Worm (Caenorhabditis elegans) whole organism, L1 larva: Measurements from ENCODE around the gene abts-2.
A peak's percentile ranks its signal among the peaks of the same experiment; 100 is the strongest.

ENCODE experiments used
- C16A3.4 ChIP-seq: fragments of 150-350 bp; optimal IDR thresholded peaks from 2 replicates; lab custom pipeline; 2014; ENCODE audit warnings: missing biosample characterization, missing genetic modification characterization
- F16B12.6 ChIP-seq: fragments of 150-350 bp; optimal IDR thresholded peaks from 2 replicates; lab custom pipeline; 2014; ENCODE audit warnings: missing biosample characterization, missing genetic modification characterization
- aha-1 ChIP-seq: fragments of 150-350 bp; optimal IDR thresholded peaks from 2 replicates; lab custom pipeline; 2014; ENCODE audit warnings: missing biosample characterization, missing genetic modification characterization
- alr-1 ChIP-seq: fragments of 200-800 bp; sonication (Bioruptor generic); optimal IDR thresholded peaks from 2 replicates; lab custom pipeline; 2018; ENCODE audit warnings: borderline replicate concordance, mild to moderate bottlenecking, missing genetic modification characterization, missing compliant biosample characterization
- aly-2 ChIP-seq: fragments of 150-350 bp; optimal IDR thresholded peaks from 2 replicates; lab custom pipeline; 2014; ENCODE audit warnings: missing biosample characterization, missing genetic modification characterization
- blmp-1 ChIP-seq: fragments of 150-350 bp; optimal IDR thresholded peaks from 2 replicates; lab custom pipeline; 2014; ENCODE audit warnings: missing biosample characterization, missing genetic modification characterization
- ceh-8 ChIP-seq: fragments of 200-800 bp; sonication (Bioruptor generic); optimal IDR thresholded peaks from 2 replicates; lab custom pipeline; 2018; ENCODE audit warnings: mild to moderate bottlenecking, missing genetic modification characterization, moderate library complexity, missing compliant biosample characterization
- ceh-82 ChIP-seq, 3 experiments: fragments of 150-350 bp in 1 of 3; sonication (generic microtip) in 2 of 3; optimal IDR thresholded peaks; 2 replicates each; lab custom pipeline; 2014 to 2017; ENCODE audit warnings: missing biosample characterization in 3 of 3, missing genetic modification characterization in 3 of 3
- ceh-90 ChIP-seq: sonication (generic microtip); optimal IDR thresholded peaks from 2 replicates; lab custom pipeline; 2016; ENCODE audit warnings: missing genetic modification characterization, missing compliant biosample characterization
- dpl-1 ChIP-seq, 3 experiments: fragments of 150-350 bp in 2 of 3; sonication (generic microtip) in 1 of 3; optimal IDR thresholded peaks; 2 replicates each; lab custom pipeline; 2014 to 2017; ENCODE audit warnings: missing biosample characterization in 3 of 3, missing genetic modification characterization in 3 of 3, missing genetic modification reagents in 3 of 3
- dsc-1 ChIP-seq: sonication (generic microtip); optimal IDR thresholded peaks from 2 replicates; lab custom pipeline; 2016; ENCODE audit warnings: mild to moderate bottlenecking, missing genetic modification characterization, missing compliant biosample characterization
- efl-1 ChIP-seq, 4 experiments: fragments of 150-350 bp; optimal IDR thresholded peaks in 3 of 4; peaks in 1 of 4; 1 replicate in 1 of 4; 2 replicates in 3 of 4; lab custom pipeline; 2014; ENCODE audit warnings: missing biosample characterization in 2 of 4, missing genetic modification characterization in 2 of 4, missing genetic modification reagents in 2 of 4
- efl-3 ChIP-seq: fragments of 200-800 bp; sonication (Bioruptor generic); optimal IDR thresholded peaks from 2 replicates; lab custom pipeline; 2018; ENCODE audit warnings: mild to moderate bottlenecking, missing genetic modification characterization, missing compliant biosample characterization
- egl-27 ChIP-seq, 2 experiments: fragments of 150-350 bp in 1 of 2; sonication (generic microtip); optimal IDR thresholded peaks; 3 replicates each; lab custom pipeline; 2017 to 2018; ENCODE audit warnings: missing biosample characterization in 2 of 2, missing genetic modification characterization in 2 of 2, missing genetic modification reagents in 2 of 2
- elt-2 ChIP-seq: sonication (generic microtip); optimal IDR thresholded peaks from 2 replicates; lab custom pipeline; 2016; ENCODE audit warnings: missing genetic modification characterization, mild to moderate bottlenecking, inconsistent platforms, missing compliant biosample characterization, missing genetic modification reagents
- elt-3 ChIP-seq, 6 experiments: fragments of 150-350 bp in 1 of 6; sonication (generic microtip); optimal IDR thresholded peaks; 2 replicates each; lab custom pipeline; 2017 to 2018; ENCODE audit warnings: missing biosample characterization in 6 of 6, missing genetic modification characterization in 6 of 6, inconsistent platforms in 1 of 6
- fkh-10 ChIP-seq: sonication (generic microtip); optimal IDR thresholded peaks from 2 replicates; lab custom pipeline; 2017; ENCODE audit warnings: missing biosample characterization, missing genetic modification reagents, missing genetic modification characterization
- fkh-4 ChIP-seq: sonication (generic microtip); optimal IDR thresholded peaks from 2 replicates; lab custom pipeline; 2016; ENCODE audit warnings: missing compliant biosample characterization, missing genetic modification characterization, borderline replicate concordance
- hpl-2 ChIP-seq: fragments of 150-350 bp; optimal IDR thresholded peaks from 2 replicates; lab custom pipeline; 2014; ENCODE audit warnings: missing biosample characterization, missing genetic modification reagents, missing genetic modification characterization
- isw-1 ChIP-seq: fragments of 200-800 bp; sonication (Bioruptor generic); IDR thresholded peaks from 2 replicates; pipeline ENCODE4 v1.3.6; 2022; ENCODE audit warnings: missing genetic modification characterization, missing compliant biosample characterization
- lin-14 ChIP-seq: fragments of 200-800 bp; sonication (Bioruptor generic); optimal IDR thresholded peaks from 2 replicates; lab custom pipeline; 2018; ENCODE audit warnings: mild to moderate bottlenecking, missing genetic modification characterization, moderate library complexity, missing compliant biosample characterization
- lin-15B ChIP-seq: fragments of 150-350 bp; sonication (generic microtip); optimal IDR thresholded peaks from 3 replicates; lab custom pipeline; 2014; ENCODE audit warnings: missing biosample characterization, missing genetic modification characterization
- lir-3 ChIP-seq: sonication (generic microtip); optimal IDR thresholded peaks from 2 replicates; lab custom pipeline; 2016; ENCODE audit warnings: mild to moderate bottlenecking, missing genetic modification characterization, moderate library complexity, missing compliant biosample characterization; ENCODE audit not compliant: poor library complexity
- mab-9 ChIP-seq: fragments of 200-800 bp; sonication (Bioruptor generic); IDR thresholded peaks from 2 replicates; pipeline ENCODE4 v1.3.6; 2022; ENCODE audit warnings: missing genetic modification reagents, missing genetic modification characterization, missing compliant biosample characterization
- nhr-19 ChIP-seq: fragments of 200-800 bp; sonication (Bioruptor generic); conservative IDR thresholded peaks from 2 replicates; pipeline ENCODE4 v1.3.6; 2022; ENCODE audit warnings: missing genetic modification characterization, missing compliant biosample characterization
- nhr-20 ChIP-seq: sonication (generic microtip); optimal IDR thresholded peaks from 2 replicates; lab custom pipeline; 2016; ENCODE audit warnings: mild to moderate bottlenecking, missing genetic modification characterization, missing compliant biosample characterization
- nhr-237 ChIP-seq: fragments of 150-350 bp; optimal IDR thresholded peaks from 2 replicates; lab custom pipeline; 2014; ENCODE audit warnings: missing biosample characterization, missing genetic modification characterization
- nhr-28 ChIP-seq: fragments of 150-350 bp; optimal IDR thresholded peaks from 2 replicates; lab custom pipeline; 2014; ENCODE audit warnings: missing biosample characterization, missing genetic modification characterization
- nhr-76 ChIP-seq: sonication (generic microtip); optimal IDR thresholded peaks from 2 replicates; lab custom pipeline; 2017; ENCODE audit warnings: missing biosample characterization, missing genetic modification characterization
- nhr-85 ChIP-seq: sonication (generic microtip); peaks from one replicate; lab custom pipeline; 2016; ENCODE audit warnings: missing genetic modification characterization, inconsistent platforms, missing compliant biosample characterization
- pax-3 ChIP-seq: fragments of 200-800 bp; sonication (Bioruptor generic); optimal IDR thresholded peaks from 2 replicates; lab custom pipeline; 2018; ENCODE audit warnings: mild to moderate bottlenecking, missing genetic modification characterization, moderate library complexity, missing compliant biosample characterization
- rnt-1 ChIP-seq: sonication (generic microtip); optimal IDR thresholded peaks from 2 replicates; lab custom pipeline; 2016; ENCODE audit warnings: mild to moderate bottlenecking, missing genetic modification characterization, moderate library complexity, missing compliant biosample characterization
- sup-37 ChIP-seq: fragments of 200-800 bp; sonication (Bioruptor generic); optimal IDR thresholded peaks from 2 replicates; lab custom pipeline; 2018; ENCODE audit warnings: mild to moderate bottlenecking, missing genetic modification characterization, missing compliant biosample characterization
- tlp-1 ChIP-seq: fragments of 150-350 bp; optimal IDR thresholded peaks from 2 replicates; lab custom pipeline; 2014; ENCODE audit warnings: missing biosample characterization, missing genetic modification characterization
- unc-130 ChIP-seq: fragments of 150-350 bp; optimal IDR thresholded peaks from 2 replicates; lab custom pipeline; 2017; ENCODE audit warnings: missing biosample characterization, missing genetic modification characterization, inconsistent platforms
- unc-30 ChIP-seq: sonication (generic microtip); optimal IDR thresholded peaks from 2 replicates; lab custom pipeline; 2017; ENCODE audit warnings: missing biosample characterization, missing genetic modification characterization
- unc-86 ChIP-seq: sonication (generic microtip); optimal IDR thresholded peaks from 2 replicates; lab custom pipeline; 2016; ENCODE audit warnings: missing genetic modification characterization, missing compliant biosample characterization
- vab-15 ChIP-seq: sonication (generic microtip); optimal IDR thresholded peaks from 2 replicates; lab custom pipeline; 2017; ENCODE audit warnings: missing genotype, mild to moderate bottlenecking, missing genetic modification characterization, missing compliant biosample characterization
- zip-4 ChIP-seq: fragments of 200-800 bp; sonication (Bioruptor generic); optimal IDR thresholded peaks from 2 replicates; lab custom pipeline; 2018; ENCODE audit warnings: mild to moderate bottlenecking, missing genetic modification characterization, moderate library complexity, missing compliant biosample characterization
- ztf-11 ChIP-seq, 2 experiments: sonication (generic microtip); optimal IDR thresholded peaks; 2 replicates each; lab custom pipeline; 2016 to 2017; ENCODE audit warnings: missing genetic modification characterization in 2 of 2, missing biosample characterization in 1 of 2, missing compliant biosample characterization in 1 of 2

abts-2 gene

ce11 chrX:11572205-11572604 lies 13.3 kb upstream of the abts-2 start, which contains the start of gene frm-3:
TSS of gene frm-3 (plus strand) at chrX:11572505.
- TF ChIP-seq alr-1 (tag; lab: Kevin White, UChicago) = no peak

ce11 chrX:11574167-11574566 lies 11.3 kb upstream of the abts-2 start:
- TF ChIP-seq rnt-1 (tag; lab: Kevin White, UChicago) (peak; percentile 44), unc-30 (tag; lab: Kevin White, UChicago) (no peak), lin-14 (GFP tag; lab: Kevin White, UChicago) (peak; percentile 67)

- TF ChIP-seq unc-86 (tag; lab: Kevin White, UChicago) = no peak
- no peak for TF ChIP-seq nhr-20 (tag; lab: Kevin White, UChicago)
- no peak for TF ChIP-seq alr-1 (tag; lab: Kevin White, UChicago)
- TF ChIP-seq zip-4 (GFP tag; lab: Kevin White, UChicago) = no peak
- TF ChIP-seq mab-9 (GFP tag; lab: Robert Waterston, UW) = 0 out of 2 replicates have a peak, but pooled peaks have one; percentile 19
- TF ChIP-seq efl-1 (optimal IDR thresholded peaks at IDR 0.05; lab: Kevin White, UChicago) = no peak
- TF ChIP-seq efl-1 (GFP tag; optimal IDR thresholded peaks at IDR 0.05 in 1 of 2; lab: Kevin White, UChicago) = peak in 1 of 2 experiments; percentile 49
- TF ChIP-seq hpl-2 (GFP tag; lab: Kevin White, UChicago) = no peak
- TF ChIP-seq egl-27 (tag; optimal IDR thresholded peaks at IDR 0.05; lab: Kevin White, UChicago) = no peak
- no peak for TF ChIP-seq nhr-237
- TF ChIP-seq nhr-19 (GFP tag; lab: Robert Waterston, UW) = no peak
- no peak for TF ChIP-seq dpl-1 (GFP tag; optimal IDR thresholded peaks at IDR 0.05; lab: Kevin White, UChicago)
- TF ChIP-seq ceh-82 (tag; optimal IDR thresholded peaks at IDR 0.05; lab: Kevin White, UChicago) = peak in 1 of 3 experiments; percentile 17
- TF ChIP-seq C16A3.4 (tag; lab: Kevin White, UChicago) = no peak
- TF ChIP-seq ztf-11 (tag; optimal IDR thresholded peaks at IDR 0.05; lab: Kevin White, UChicago) = no peak
- no peak for TF ChIP-seq nhr-85 (tag; lab: Kevin White, UChicago)
- no peak for TF ChIP-seq isw-1 (GFP tag; lab: Robert Waterston, UW)
- TF ChIP-seq blmp-1 (tag; lab: Kevin White, UChicago) = no peak
- no peak for TF ChIP-seq nhr-28
- no peak for TF ChIP-seq lir-3 (tag; lab: Kevin White, UChicago)
- TF ChIP-seq efl-3 (GFP tag; lab: Kevin White, UChicago) = no peak
- peak; percentile 78 for TF ChIP-seq lin-14 (GFP tag; lab: Kevin White, UChicago)
- TF ChIP-seq lin-15B (tag; lab: Kevin White, UChicago) = no peak
Measured at ce11 chrX:11576429-11577088, 8.9 kb upstream of the abts-2 start.

- TF ChIP-seq dsc-1 (tag; lab: Kevin White, UChicago) (peak; percentile 69), ztf-11 (tag; optimal IDR thresholded peaks at IDR 0.05; lab: Kevin White, UChicago) (no peak)
Measured at ce11 chrX:11585894-11586293, 419 bp downstream of the abts-2 start.

ce11 chrX:11590545-11590944 lies 5.1 kb downstream of the abts-2 start:
- TF ChIP-seq unc-130 (no peak), efl-1 (optimal IDR thresholded peaks at IDR 0.05; lab: Kevin White, UChicago) (no peak), efl-1 (GFP tag; optimal IDR thresholded peaks at IDR 0.05 in 1 of 2; lab: Kevin White, UChicago) (peak in 1 of 2 experiments; percentile 91)

- TF ChIP-seq elt-2 (tag; lab: Kevin White, UChicago) = no peak
- no peak for TF ChIP-seq sup-37
- TF ChIP-seq lir-3 (tag; lab: Kevin White, UChicago) = no peak
- no peak for TF ChIP-seq tlp-1 (tag; lab: Kevin White, UChicago)
- no peak for TF ChIP-seq pax-3 (tag; lab: Kevin White, UChicago)
- no peak for TF ChIP-seq aha-1 (tag; lab: Kevin White, UChicago)
- TF ChIP-seq elt-3 (tag; optimal IDR thresholded peaks at IDR 0.05; lab: Kevin White, UChicago) = no peak
- no peak for TF ChIP-seq unc-130
- no peak for TF ChIP-seq lin-14 (GFP tag; lab: Kevin White, UChicago)
- no peak for TF ChIP-seq fkh-4 (tag; lab: Kevin White, UChicago)
- TF ChIP-seq fkh-10 = no peak
- no peak for TF ChIP-seq vab-15
- TF ChIP-seq C16A3.4 (tag; lab: Kevin White, UChicago) = no peak
- no peak for TF ChIP-seq F16B12.6 (tag; lab: Kevin White, UChicago)
- no peak for TF ChIP-seq ceh-8
- TF ChIP-seq aly-2 (tag; lab: Kevin White, UChicago) = no peak
- no peak for TF ChIP-seq nhr-76 (tag; lab: Kevin White, UChicago)
- no peak for TF ChIP-seq ceh-90 (tag; lab: Kevin White, UChicago)
Measured at ce11 chrX:11591620-11592019, 6.1 kb downstream of the abts-2 start, which contains the start of gene F52D10.2. TSS of gene F52D10.2 (minus strand) at chrX:11591720.
